Worm (Caenorhabditis elegans): Measurements from ENCODE around the gene ZK418.6.

ce11 chrIII:7034252-7035223 lies 44.1 kb downstream of the ZK418.6 start:
- TF ChIP-seq hnd-1 (tag; optimal IDR thresholded peaks at IDR 0.05) (no peak), aly-1 (tag; optimal IDR thresholded peaks at IDR 0.05) (no peak), ama-1 (optimal IDR thresholded peaks at IDR 0.05) (no peak), tbx-11 (GFP tag; IDR thresholded peaks at IDR 0.05) (no peak), scrt-1 (GFP tag; IDR thresholded peaks at IDR 0.05) (no peak), ceh-13 (GFP tag; optimal IDR thresholded peaks at IDR 0.05) (no peak), sea-1 (GFP tag; conservative IDR thresholded peaks at IDR 0.05) (no peak), hmbx-1 (tag; optimal IDR thresholded peaks at IDR 0.05) (no peak), pes-1 (GFP tag; IDR thresholded peaks at IDR 0.05) (no peak)
